Worm (Caenorhabditis elegans): Measurements from ENCODE around the gene F23H11.2.

The F23H11.2 gene

ce11 chrIII:869869-870268, 25.7 kb upstream of the F23H11.2 start, which contains the start of gene T24C4.2:
Gene T24C4.2 (minus strand): TSS chrIII:869969.
- TF ChIP-seq ref-1 (GFP tag; conservative IDR thresholded peaks at IDR 0.05) = no peak
- 0 out of 2 replicates have a peak, but pooled peaks have one; percentile 19 for TF ChIP-seq T22C8.4 (GFP tag; IDR thresholded peaks at IDR 0.05)

ce11 chrIII:870555-870954, 25.0 kb upstream of the F23H11.2 start:
- TF ChIP-seq flt-1 (GFP tag; IDR thresholded peaks at IDR 0.05) (no peak), ztf-29 (GFP tag; IDR thresholded peaks at IDR 0.05) (no peak), T22C8.4 (GFP tag; IDR thresholded peaks at IDR 0.05) (no peak), med-1 (GFP tag; optimal IDR thresholded peaks at IDR 0.05; ENCODE audit: insufficient read depth) (no peak), ztf-23 (GFP tag; IDR thresholded peaks at IDR 0.05) (no peak), tab-1 (GFP tag; IDR thresholded peaks at IDR 0.05) (no peak), klf-2 (GFP tag; conservative IDR thresholded peaks at IDR 0.05) (no peak), ref-1 (GFP tag; conservative IDR thresholded peaks at IDR 0.05) (no peak), cog-1 (tag; optimal IDR thresholded peaks at IDR 0.05) (no peak)

- no peak for TF ChIP-seq ztf-23 (GFP tag; IDR thresholded peaks at IDR 0.05)
- TF ChIP-seq cog-1 (tag; optimal IDR thresholded peaks at IDR 0.05) = no peak
- no peak for TF ChIP-seq ref-1 (GFP tag; conservative IDR thresholded peaks at IDR 0.05)
- no peak for TF ChIP-seq med-1 (GFP tag; optimal IDR thresholded peaks at IDR 0.05; ENCODE audit: insufficient read depth)
- TF ChIP-seq tab-1 (GFP tag; IDR thresholded peaks at IDR 0.05) = no peak
- TF ChIP-seq T22C8.4 (GFP tag; IDR thresholded peaks at IDR 0.05) = no peak
- no peak for TF ChIP-seq ztf-29 (GFP tag; IDR thresholded peaks at IDR 0.05)
- TF ChIP-seq flt-1 (GFP tag; IDR thresholded peaks at IDR 0.05) = no peak
- no peak for TF ChIP-seq klf-2 (GFP tag; conservative IDR thresholded peaks at IDR 0.05)
Measured at ce11 chrIII:872373-872772, 23.2 kb upstream of the F23H11.2 start, which contains the start of the genes T24C4.3 and clc-20. Gene T24C4.3 (minus strand): TSS chrIII:872473. Gene clc-20 (plus strand): TSS chrIII:872583.

- TF ChIP-seq cog-1 (tag; optimal IDR thresholded peaks at IDR 0.05) = no peak
- TF ChIP-seq ref-1 (GFP tag; conservative IDR thresholded peaks at IDR 0.05) = no peak
- no peak for TF ChIP-seq ztf-23 (GFP tag; IDR thresholded peaks at IDR 0.05)
- TF ChIP-seq med-1 (GFP tag; optimal IDR thresholded peaks at IDR 0.05; ENCODE audit: insufficient read depth) = no peak
- TF ChIP-seq flt-1 (GFP tag; IDR thresholded peaks at IDR 0.05) = no peak
- no peak for TF ChIP-seq tab-1 (GFP tag; IDR thresholded peaks at IDR 0.05)
- no peak for TF ChIP-seq klf-2 (GFP tag; conservative IDR thresholded peaks at IDR 0.05)
- no peak for TF ChIP-seq T22C8.4 (GFP tag; IDR thresholded peaks at IDR 0.05)
- no peak for TF ChIP-seq ztf-29 (GFP tag; IDR thresholded peaks at IDR 0.05)
Measured at ce11 chrIII:873432-873831, 22.1 kb upstream of the F23H11.2 start, which contains the start of gene clc-19. Gene clc-19 (minus strand): TSS chrIII:873566.

- no peak for TF ChIP-seq ztf-29 (GFP tag; IDR thresholded peaks at IDR 0.05)
- TF ChIP-seq med-1 (GFP tag; optimal IDR thresholded peaks at IDR 0.05; ENCODE audit: insufficient read depth) = no peak
- no peak for TF ChIP-seq ref-1 (GFP tag; conservative IDR thresholded peaks at IDR 0.05)
- no peak for TF ChIP-seq tab-1 (GFP tag; IDR thresholded peaks at IDR 0.05)
- TF ChIP-seq T22C8.4 (GFP tag; IDR thresholded peaks at IDR 0.05) = no peak
Measured at ce11 chrIII:879634-880033, 15.9 kb upstream of the F23H11.2 start, which contains the start of the genes T24C4.5 and ucr-2.3. Gene T24C4.5 (minus strand): TSS chrIII:879734. Gene ucr-2.3 (plus strand): TSS chrIII:879860.

- TF ChIP-seq cog-1 (tag; optimal IDR thresholded peaks at IDR 0.05) = no peak
- no peak for TF ChIP-seq tab-1 (GFP tag; IDR thresholded peaks at IDR 0.05)
- no peak for TF ChIP-seq med-1 (GFP tag; optimal IDR thresholded peaks at IDR 0.05; ENCODE audit: insufficient read depth)
- TF ChIP-seq klf-2 (GFP tag; conservative IDR thresholded peaks at IDR 0.05) = no peak
- TF ChIP-seq ztf-23 (GFP tag; IDR thresholded peaks at IDR 0.05) = no peak
- no peak for TF ChIP-seq flt-1 (GFP tag; IDR thresholded peaks at IDR 0.05)
- no peak for TF ChIP-seq ref-1 (GFP tag; conservative IDR thresholded peaks at IDR 0.05)
- TF ChIP-seq ztf-29 (GFP tag; IDR thresholded peaks at IDR 0.05) = no peak
- no peak for TF ChIP-seq T22C8.4 (GFP tag; IDR thresholded peaks at IDR 0.05)
Measured at ce11 chrIII:880840-881239, 14.7 kb upstream of the F23H11.2 start.

ce11 chrIII:881460-881859, 14.1 kb upstream of the F23H11.2 start:
- no peak for TF ChIP-seq cog-1 (tag; optimal IDR thresholded peaks at IDR 0.05)
- no peak for TF ChIP-seq ref-1 (GFP tag; conservative IDR thresholded peaks at IDR 0.05)
- TF ChIP-seq ztf-29 (GFP tag; IDR thresholded peaks at IDR 0.05) = no peak
- no peak for TF ChIP-seq T22C8.4 (GFP tag; IDR thresholded peaks at IDR 0.05)
- no peak for TF ChIP-seq flt-1 (GFP tag; IDR thresholded peaks at IDR 0.05)
- TF ChIP-seq klf-2 (GFP tag; conservative IDR thresholded peaks at IDR 0.05) = no peak
- TF ChIP-seq tab-1 (GFP tag; IDR thresholded peaks at IDR 0.05) = no peak
- no peak for TF ChIP-seq ztf-23 (GFP tag; IDR thresholded peaks at IDR 0.05)
- TF ChIP-seq med-1 (GFP tag; optimal IDR thresholded peaks at IDR 0.05; ENCODE audit: insufficient read depth) = no peak

ce11 chrIII:883595-883994, 12.0 kb upstream of the F23H11.2 start:
- no peak for TF ChIP-seq med-1 (GFP tag; optimal IDR thresholded peaks at IDR 0.05; ENCODE audit: insufficient read depth)
- TF ChIP-seq cog-1 (tag; optimal IDR thresholded peaks at IDR 0.05) = no peak
- no peak for TF ChIP-seq flt-1 (GFP tag; IDR thresholded peaks at IDR 0.05)
- no peak for TF ChIP-seq ztf-29 (GFP tag; IDR thresholded peaks at IDR 0.05)
- TF ChIP-seq ref-1 (GFP tag; conservative IDR thresholded peaks at IDR 0.05) = no peak
- no peak for TF ChIP-seq T22C8.4 (GFP tag; IDR thresholded peaks at IDR 0.05)
- TF ChIP-seq klf-2 (GFP tag; conservative IDR thresholded peaks at IDR 0.05) = no peak
- TF ChIP-seq tab-1 (GFP tag; IDR thresholded peaks at IDR 0.05) = no peak
- TF ChIP-seq ztf-23 (GFP tag; IDR thresholded peaks at IDR 0.05) = no peak

- TF ChIP-seq med-1 (GFP tag; optimal IDR thresholded peaks at IDR 0.05; ENCODE audit: insufficient read depth) (no peak), flt-1 (GFP tag; IDR thresholded peaks at IDR 0.05) (no peak), ztf-29 (GFP tag; IDR thresholded peaks at IDR 0.05) (no peak), cog-1 (tag; optimal IDR thresholded peaks at IDR 0.05) (no peak), ref-1 (GFP tag; conservative IDR thresholded peaks at IDR 0.05) (no peak), klf-2 (GFP tag; conservative IDR thresholded peaks at IDR 0.05) (no peak), ztf-23 (GFP tag; IDR thresholded peaks at IDR 0.05) (no peak), T22C8.4 (GFP tag; IDR thresholded peaks at IDR 0.05) (no peak), tab-1 (GFP tag; IDR thresholded peaks at IDR 0.05) (no peak)
Measured at ce11 chrIII:886726-887125, 8.8 kb upstream of the F23H11.2 start, which contains the start of gene zer-1. Gene zer-1 (minus strand): TSS chrIII:886793.

- TF ChIP-seq ztf-23 (GFP tag; IDR thresholded peaks at IDR 0.05) = no peak
- peak; percentile 75 for TF ChIP-seq cog-1 (tag; optimal IDR thresholded peaks at IDR 0.05)
- peak; percentile 90 for TF ChIP-seq T22C8.4 (GFP tag; IDR thresholded peaks at IDR 0.05)
- TF ChIP-seq flt-1 (GFP tag; IDR thresholded peaks at IDR 0.05) = 0 out of 2 replicates have a peak, but pooled peaks have one; percentile 34
Measured at ce11 chrIII:887874-888299, 7.7 kb upstream of the F23H11.2 start.

Measured in whole organism, midembryonic.